Fruit fly (Drosophila melanogaster): ENCODE measurements around the gene CG9702.

Gene CG9702

DNA sequence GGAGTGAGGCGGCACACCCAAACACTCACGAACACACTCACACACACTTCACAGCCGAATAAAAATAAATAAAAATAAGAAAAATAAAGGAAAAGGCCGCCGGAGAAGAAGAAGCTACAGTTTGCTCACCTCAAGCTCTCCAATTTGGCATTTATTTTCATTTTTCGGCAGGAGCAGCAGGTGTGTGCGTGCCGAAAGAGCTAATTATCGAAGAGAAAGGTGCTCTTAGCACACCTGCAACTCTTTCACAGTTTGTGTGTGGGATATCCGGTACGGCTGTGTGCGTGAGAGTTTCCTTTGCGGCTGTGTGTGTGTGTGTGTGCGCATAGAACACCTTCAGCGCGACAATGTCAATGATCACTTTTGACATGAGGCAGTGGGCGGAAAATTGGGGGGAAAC is 34.3 kb upstream of the CG9702 start:
- TF ChIP-seq brk (GFP tag; optimal IDR thresholded peaks at IDR 0.05): no peak
- TF ChIP-seq sv (GFP tag; optimal IDR thresholded peaks at IDR 0.05): no peak
- TF ChIP-seq Abd-B (GFP tag; optimal IDR thresholded peaks at IDR 0.05): no peak
- no peak for TF ChIP-seq tai (GFP tag; optimal IDR thresholded peaks at IDR 0.05)
- TF ChIP-seq OdsH (GFP tag; optimal IDR thresholded peaks at IDR 0.05): no peak

DNA sequence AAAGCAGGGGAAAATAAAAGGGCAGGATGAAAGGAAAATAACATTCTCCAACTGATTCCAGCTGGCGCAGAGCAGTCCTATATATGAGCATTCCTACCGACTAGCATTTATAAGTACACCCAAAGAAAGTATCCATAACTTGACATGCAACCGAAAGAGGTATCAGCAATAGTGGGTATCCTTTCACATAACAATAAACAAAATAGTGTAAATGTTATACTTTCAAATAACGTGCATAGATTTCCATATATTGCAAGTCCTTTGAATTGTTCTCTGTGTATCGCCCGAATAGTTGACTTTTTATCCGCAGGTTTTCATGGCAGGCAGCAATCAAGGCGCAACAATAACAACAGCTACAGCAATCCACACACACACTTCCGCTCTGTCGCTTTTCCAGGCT is 29.2 kb upstream of the CG9702 start:
- no peak for TF ChIP-seq GATAd (GFP tag; optimal IDR thresholded peaks at IDR 0.05)
- no peak for TF ChIP-seq Myc (optimal IDR thresholded peaks at IDR 0.05)
- TF ChIP-seq dl (GFP tag; optimal IDR thresholded peaks at IDR 0.05; ENCODE audit: insufficient read depth in 1 of 2, partially characterized antibody in 2 of 2): no peak
- TF ChIP-seq ey (GFP tag; optimal IDR thresholded peaks at IDR 0.05): no peak
- TF ChIP-seq CG9705 (GFP tag; optimal IDR thresholded peaks at IDR 0.05): no peak
- TF ChIP-seq CrebA (GFP tag; optimal IDR thresholded peaks at IDR 0.05; ENCODE audit: borderline replicate concordance): no peak
- no peak for TF ChIP-seq Sp1 (GFP tag; optimal IDR thresholded peaks at IDR 0.05)
- no peak for TF ChIP-seq Abd-B (GFP tag; optimal IDR thresholded peaks at IDR 0.05)
- TF ChIP-seq dsf (GFP tag; optimal IDR thresholded peaks at IDR 0.05; ENCODE audit: borderline replicate concordance): no peak
- no peak for TF ChIP-seq brk (GFP tag; optimal IDR thresholded peaks at IDR 0.05)
- no peak for TF ChIP-seq Rel (GFP tag; optimal IDR thresholded peaks at IDR 0.05)
- TF ChIP-seq Rel (tag; optimal IDR thresholded peaks at IDR 0.05): no peak
- no peak for TF ChIP-seq pan (optimal IDR thresholded peaks at IDR 0.05)
- TF ChIP-seq psq (GFP tag; optimal IDR thresholded peaks at IDR 0.05): no peak
- TF ChIP-seq br (GFP tag; optimal IDR thresholded peaks at IDR 0.05): no peak
- no peak for TF ChIP-seq Dif (GFP tag; optimal IDR thresholded peaks at IDR 0.05; ENCODE audit: partially characterized antibody)
- no peak for TF ChIP-seq HLH106 (tag; optimal IDR thresholded peaks at IDR 0.05)
- TF ChIP-seq CG32264 (GFP tag; optimal IDR thresholded peaks at IDR 0.05): no peak

DNA sequence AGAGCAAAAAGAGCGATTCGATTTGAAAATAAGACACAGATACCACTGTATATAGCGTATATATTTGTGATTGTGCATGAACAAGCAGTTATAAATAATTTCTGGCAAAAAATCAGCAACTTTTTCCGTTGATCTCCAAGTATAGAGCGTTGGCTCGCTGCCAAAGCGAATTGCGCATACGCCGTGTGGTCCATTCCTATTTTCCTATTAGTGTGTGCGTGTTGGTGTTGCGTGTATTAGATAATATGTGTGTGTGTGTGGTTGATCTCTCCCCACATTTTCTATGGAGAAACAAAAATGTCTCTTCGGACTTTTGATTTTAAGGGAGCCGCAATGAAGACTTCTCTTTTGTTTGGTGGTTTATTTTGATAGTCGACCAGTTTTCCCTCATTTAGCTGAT is 26.7 kb upstream of the CG9702 start:
- no peak for TF ChIP-seq N (GFP tag; optimal IDR thresholded peaks at IDR 0.05)
- TF ChIP-seq Sp1 (GFP tag; optimal IDR thresholded peaks at IDR 0.05): no peak
- TF ChIP-seq jim (GFP tag; optimal IDR thresholded peaks at IDR 0.05): no peak
- no peak for TF ChIP-seq dmrt93B (GFP tag; optimal IDR thresholded peaks at IDR 0.05)
- no peak for TF ChIP-seq CG9705 (GFP tag; optimal IDR thresholded peaks at IDR 0.05)
- TF ChIP-seq Jra (GFP tag; optimal IDR thresholded peaks at IDR 0.05): no peak
- TF ChIP-seq ey (GFP tag; optimal IDR thresholded peaks at IDR 0.05): no peak
- TF ChIP-seq Mio (GFP tag; optimal IDR thresholded peaks at IDR 0.05): no peak
- TF ChIP-seq dsf (GFP tag; optimal IDR thresholded peaks at IDR 0.05; ENCODE audit: borderline replicate concordance): no peak
- TF ChIP-seq OdsH (GFP tag; optimal IDR thresholded peaks at IDR 0.05): no peak
- TF ChIP-seq Myc (optimal IDR thresholded peaks at IDR 0.05): no peak
- TF ChIP-seq Dif (GFP tag; optimal IDR thresholded peaks at IDR 0.05; ENCODE audit: partially characterized antibody): no peak
- no peak for TF ChIP-seq tai (GFP tag; optimal IDR thresholded peaks at IDR 0.05)
- no peak for TF ChIP-seq br (GFP tag; optimal IDR thresholded peaks at IDR 0.05)
- no peak for TF ChIP-seq CG32264 (GFP tag; optimal IDR thresholded peaks at IDR 0.05)
- TF ChIP-seq HLH106 (tag; optimal IDR thresholded peaks at IDR 0.05): no peak
- TF ChIP-seq pan (optimal IDR thresholded peaks at IDR 0.05): no peak
- TF ChIP-seq h (GFP tag; optimal IDR thresholded peaks at IDR 0.05): no peak
- no peak for TF ChIP-seq Hr78 (GFP tag; optimal IDR thresholded peaks at IDR 0.05)
- TF ChIP-seq dl (GFP tag; optimal IDR thresholded peaks at IDR 0.05; ENCODE audit: insufficient read depth in 1 of 2, partially characterized antibody in 2 of 2): no peak

DNA sequence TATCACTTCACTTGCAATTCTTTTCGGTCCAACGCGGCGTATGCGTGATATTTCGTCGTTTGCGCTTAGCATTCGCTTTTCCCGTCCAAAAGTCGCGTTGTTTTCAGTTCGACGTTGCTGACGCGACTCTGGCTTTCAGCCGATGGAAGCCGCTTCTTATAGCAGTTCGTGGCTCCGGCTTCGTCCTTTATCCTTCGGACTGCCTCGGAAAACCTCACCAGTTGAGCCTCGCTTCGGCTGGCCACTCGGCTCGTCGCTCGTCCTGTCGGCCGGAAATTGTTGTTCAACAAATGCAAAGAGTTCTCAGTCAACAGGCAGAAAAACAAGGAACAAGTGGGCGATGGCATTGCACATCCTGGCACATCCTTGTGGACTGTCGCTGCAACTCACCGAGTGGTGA is 19.2 kb upstream of the CG9702 start, which contains the start of gene CG34155:
CG34155 (minus strand) TSS at position 130 of the 400 bp plus-strand sequence.
- TF ChIP-seq Abd-B (GFP tag; optimal IDR thresholded peaks at IDR 0.05) (no peak), Sp1 (GFP tag; optimal IDR thresholded peaks at IDR 0.05) (no peak), Jra (GFP tag; optimal IDR thresholded peaks at IDR 0.05) (no peak), psq (GFP tag; optimal IDR thresholded peaks at IDR 0.05) (no peak), woc (GFP tag; optimal IDR thresholded peaks at IDR 0.05) (no peak), Myc (optimal IDR thresholded peaks at IDR 0.05) (no peak), HLH106 (tag; optimal IDR thresholded peaks at IDR 0.05) (no peak), rgr (GFP tag; optimal IDR thresholded peaks at IDR 0.05) (no peak), fru (GFP tag; optimal IDR thresholded peaks at IDR 0.05) (no peak), CG32264 (GFP tag; optimal IDR thresholded peaks at IDR 0.05) (no peak), ey (GFP tag; optimal IDR thresholded peaks at IDR 0.05) (no peak), brk (GFP tag; optimal IDR thresholded peaks at IDR 0.05) (no peak), dsf (GFP tag; optimal IDR thresholded peaks at IDR 0.05; ENCODE audit: borderline replicate concordance) (no peak), Dif (GFP tag; optimal IDR thresholded peaks at IDR 0.05; ENCODE audit: partially characterized antibody) (no peak), pan (optimal IDR thresholded peaks at IDR 0.05) (no peak), br (GFP tag; optimal IDR thresholded peaks at IDR 0.05) (no peak), Hr78 (GFP tag; optimal IDR thresholded peaks at IDR 0.05) (no peak)

DNA sequence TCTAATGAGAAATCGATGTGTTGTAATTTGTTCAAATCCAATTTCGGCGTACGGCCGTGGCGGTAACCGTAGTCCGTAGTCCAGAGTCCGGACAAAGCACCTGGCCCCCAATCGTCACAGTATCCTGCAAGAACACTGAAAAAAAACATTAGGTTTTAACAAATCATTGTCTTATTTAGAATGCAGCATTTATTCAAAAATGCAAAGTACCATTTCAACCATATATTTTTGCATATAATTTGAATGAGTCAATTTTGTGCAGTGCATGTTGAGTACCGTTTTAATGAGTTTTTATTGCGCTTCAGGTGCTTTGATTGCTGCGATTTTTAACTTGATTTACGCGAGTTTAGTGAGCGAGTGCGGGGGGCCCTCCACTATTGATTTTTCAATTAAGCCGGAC is 18.0 kb upstream of the CG9702 start:
- TF ChIP-seq h (GFP tag; optimal IDR thresholded peaks at IDR 0.05) (no peak), tai (GFP tag; optimal IDR thresholded peaks at IDR 0.05) (no peak), CG32264 (GFP tag; optimal IDR thresholded peaks at IDR 0.05) (no peak), Hnf4 (GFP tag; optimal IDR thresholded peaks at IDR 0.05) (no peak), Vsx2 (GFP tag; optimal IDR thresholded peaks at IDR 0.05; ENCODE audit: partially characterized antibody) (no peak), dsf (GFP tag; optimal IDR thresholded peaks at IDR 0.05; ENCODE audit: borderline replicate concordance) (no peak), Dif (GFP tag; optimal IDR thresholded peaks at IDR 0.05; ENCODE audit: partially characterized antibody) (no peak)
